Worm (Caenorhabditis elegans) whole organism, mixed stage, embryonic: ENCODE measurements around the gene vap-1.

Experiments
- M03D4.4 ChIP-seq: sonication (generic microtip); optimal IDR thresholded peaks from 2 replicates; lab custom pipeline; 2017; ENCODE audit warnings: mild to moderate bottlenecking, missing genetic modification characterization, missing compliant biosample characterization
- bed-3 ChIP-seq: fragments of 200-800 bp; sonication (Bioruptor generic); optimal IDR thresholded peaks from 3 replicates; lab custom pipeline; 2018; ENCODE audit warnings: mild to moderate bottlenecking, missing genetic modification characterization, moderate library complexity, missing compliant biosample characterization
- blmp-1 ChIP-seq: fragments of 150-350 bp; optimal IDR thresholded peaks from 2 replicates; lab custom pipeline; 2014; ENCODE audit warnings: missing biosample characterization, missing genetic modification characterization
- ceh-39 ChIP-seq: fragments of 150-350 bp; optimal IDR thresholded peaks from 2 replicates; lab custom pipeline; 2014; ENCODE audit warnings: missing biosample characterization, missing genetic modification characterization
- ceh-43 ChIP-seq: fragments of 200-800 bp; sonication (Bioruptor generic); optimal IDR thresholded peaks from 2 replicates; lab custom pipeline; 2018; ENCODE audit warnings: mild to moderate bottlenecking, missing genetic modification characterization, moderate library complexity, missing compliant biosample characterization
- ces-1 ChIP-seq: fragments of 150-350 bp; optimal IDR thresholded peaks from 2 replicates; lab custom pipeline; 2014; ENCODE audit warnings: missing biosample characterization, missing genetic modification reagents, missing genetic modification characterization
- cnd-1 ChIP-seq: fragments of 200-800 bp; sonication (Bioruptor generic); optimal IDR thresholded peaks from 2 replicates; lab custom pipeline; 2018; ENCODE audit warnings: mild to moderate bottlenecking, missing genetic modification characterization, missing compliant biosample characterization
- drap-1 ChIP-seq: fragments of 200-800 bp; sonication (Bioruptor generic); optimal IDR thresholded peaks from 3 replicates; lab custom pipeline; 2018; ENCODE audit warnings: mild to moderate bottlenecking, missing genetic modification characterization, missing compliant biosample characterization
- elt-1 ChIP-seq: sonication (generic microtip); optimal IDR thresholded peaks from 2 replicates; lab custom pipeline; 2017; ENCODE audit warnings: missing genetic modification characterization, mild to moderate bottlenecking, missing compliant biosample characterization, antibody characterized with exemption, moderate library complexity, borderline replicate concordance; ENCODE audit not compliant: insufficient read depth
- ham-2 ChIP-seq: fragments of 200-800 bp; sonication (Bioruptor generic); optimal IDR thresholded peaks from 2 replicates; lab custom pipeline; 2018; ENCODE audit warnings: mild to moderate bottlenecking, missing genetic modification characterization, missing compliant biosample characterization
- hlh-1 ChIP-seq: fragments of 150-350 bp; optimal IDR thresholded peaks from 2 replicates; lab custom pipeline; 2014; ENCODE audit warnings: missing biosample characterization, missing genetic modification reagents, missing genetic modification characterization
- lin-13 ChIP-seq: fragments of 150-350 bp; optimal IDR thresholded peaks from 2 replicates; lab custom pipeline; 2014; ENCODE audit warnings: missing biosample characterization, missing genetic modification characterization
- lin-32 ChIP-seq: fragments of 200-800 bp; sonication (Bioruptor generic); optimal IDR thresholded peaks from 2 replicates; lab custom pipeline; 2018; ENCODE audit warnings: mild to moderate bottlenecking, missing genetic modification characterization, missing compliant biosample characterization
- lsy-2 ChIP-seq: fragments of 150-350 bp; optimal IDR thresholded peaks from 2 replicates; lab custom pipeline; 2014; ENCODE audit warnings: missing biosample characterization, missing genetic modification characterization
- mab-5 ChIP-seq: fragments of 150-350 bp; optimal IDR thresholded peaks from 2 replicates; lab custom pipeline; 2014; ENCODE audit warnings: missing biosample characterization, missing genetic modification characterization
- mep-1 ChIP-seq: fragments of 150-350 bp; optimal IDR thresholded peaks from 2 replicates; lab custom pipeline; 2017; ENCODE audit warnings: missing biosample characterization, missing genetic modification reagents, missing genetic modification characterization, inconsistent platforms
- nhr-12 ChIP-seq: fragments of 150-350 bp; optimal IDR thresholded peaks from 2 replicates; lab custom pipeline; 2014; ENCODE audit warnings: missing biosample characterization, missing genetic modification characterization
- nhr-2 ChIP-seq: fragments of 150-350 bp; optimal IDR thresholded peaks from 2 replicates; lab custom pipeline; 2014; ENCODE audit warnings: missing biosample characterization, missing genetic modification characterization
- nhr-237 ChIP-seq: fragments of 150-350 bp; optimal IDR thresholded peaks from 2 replicates; lab custom pipeline; 2014; ENCODE audit warnings: missing biosample characterization, missing genetic modification characterization
- nhr-28 ChIP-seq: fragments of 150-350 bp; optimal IDR thresholded peaks from 2 replicates; lab custom pipeline; 2014; ENCODE audit warnings: missing biosample characterization, missing genetic modification characterization
- nhr-76 ChIP-seq: sonication (generic microtip); optimal IDR thresholded peaks from 2 replicates; lab custom pipeline; 2017; ENCODE audit warnings: missing biosample characterization, missing genetic modification characterization
- sem-2 ChIP-seq: fragments of 200-800 bp; sonication (Bioruptor generic); optimal IDR thresholded peaks from 2 replicates; lab custom pipeline; 2018; ENCODE audit warnings: mild to moderate bottlenecking, missing genetic modification characterization, missing compliant biosample characterization
- snpc-4 ChIP-seq: fragments of 150-350 bp; optimal IDR thresholded peaks from 2 replicates; lab custom pipeline; 2014; ENCODE audit warnings: missing biosample characterization, missing genetic modification characterization
- sptf-1 ChIP-seq: sonication (generic microtip); optimal IDR thresholded peaks from 2 replicates; lab custom pipeline; 2017; ENCODE audit warnings: mild to moderate bottlenecking, missing genetic modification characterization, moderate library complexity, missing compliant biosample characterization
- tbx-8 ChIP-seq: fragments of 200-800 bp; sonication (Bioruptor generic); optimal IDR thresholded peaks from 2 replicates; lab custom pipeline; 2018; ENCODE audit warnings: mild to moderate bottlenecking, missing genetic modification characterization, moderate library complexity, missing compliant biosample characterization
- unc-120 ChIP-seq: sonication (generic microtip); optimal IDR thresholded peaks from 2 replicates; lab custom pipeline; 2017; ENCODE audit warnings: missing genetic modification characterization, missing compliant biosample characterization; ENCODE audit not compliant: poor library complexity, severe bottlenecking
- unc-39 ChIP-seq: fragments of 150-350 bp; optimal IDR thresholded peaks from 2 replicates; lab custom pipeline; 2014; ENCODE audit warnings: missing biosample characterization, missing genetic modification characterization
- unc-62 ChIP-seq: fragments of 150-350 bp; optimal IDR thresholded peaks from 2 replicates; lab custom pipeline; 2014; ENCODE audit warnings: missing biosample characterization, missing genetic modification reagents, missing genetic modification characterization
- zip-8 ChIP-seq: fragments of 150-350 bp; optimal IDR thresholded peaks from 2 replicates; lab custom pipeline; 2014; ENCODE audit warnings: missing biosample characterization, missing genetic modification characterization
- ztf-11 ChIP-seq: fragments of 150-350 bp; optimal IDR thresholded peaks from 2 replicates; lab custom pipeline; 2014; ENCODE audit warnings: missing biosample characterization, missing genetic modification characterization

vap-1 gene

DNA sequence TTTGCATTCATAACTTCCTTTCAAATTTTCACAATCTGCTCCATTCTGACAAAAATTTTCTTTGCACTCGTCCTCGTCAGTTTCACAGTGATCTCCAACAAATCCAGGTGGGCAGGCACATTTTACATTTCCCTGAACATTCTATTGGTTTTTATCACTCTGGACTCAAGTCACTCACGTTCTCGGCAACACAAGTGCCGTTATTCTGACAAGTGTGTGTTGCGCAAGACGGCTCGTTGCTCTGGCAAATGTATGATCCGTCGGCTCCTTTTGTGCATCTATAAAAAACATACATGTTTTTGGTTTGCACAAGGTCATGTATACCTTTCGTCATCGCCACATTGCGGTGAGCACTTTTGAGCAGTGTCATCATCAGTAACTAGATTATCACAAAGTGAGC lies 16.3 kb upstream of the vap-1 start:
- TF ChIP-seq nhr-76 (tag; lab: Kevin White, UChicago) (no peak), ceh-39 (tag; lab: Kevin White, UChicago) (no peak), zip-8 (tag; lab: Kevin White, UChicago) (peak; percentile 42), unc-39 (tag; lab: Kevin White, UChicago) (no peak), drap-1 (no peak), sptf-1 (tag; lab: Kevin White, UChicago) (no peak), snpc-4 (tag; lab: Kevin White, UChicago) (no peak)
- TF ChIP-seq, all 35 proteins: peak for 1

DNA sequence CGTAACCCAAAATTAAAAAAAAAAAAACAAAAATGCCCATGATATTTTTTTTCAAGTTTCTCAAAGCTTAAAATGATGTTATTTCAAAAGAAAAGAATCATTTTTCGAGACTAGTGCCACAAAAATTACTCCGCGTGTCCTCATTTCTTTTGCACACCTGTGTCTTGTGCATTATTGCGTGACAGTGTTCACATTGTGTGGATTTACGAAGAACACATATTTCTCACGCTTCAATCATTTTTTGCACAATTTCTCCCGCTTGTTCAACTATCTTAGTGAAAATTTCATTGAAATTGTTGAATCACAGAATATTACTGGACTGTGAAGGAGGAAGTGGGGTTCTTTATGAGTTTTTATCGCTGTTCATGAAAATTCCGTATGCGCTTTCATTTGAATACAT lies 12.5 kb upstream of the vap-1 start:
- TF ChIP-seq mep-1: no peak
- no peak for TF ChIP-seq blmp-1 (tag; lab: Kevin White, UChicago)
- no peak for TF ChIP-seq bed-3
- TF ChIP-seq elt-1 (tag; lab: Kevin White, UChicago): no peak
- TF ChIP-seq lsy-2 (tag; lab: Kevin White, UChicago): no peak
- no peak for TF ChIP-seq unc-120 (tag; lab: Kevin White, UChicago)
- no peak for TF ChIP-seq ztf-11 (tag; lab: Kevin White, UChicago)
- no peak for TF ChIP-seq sem-2 (GFP tag; lab: Kevin White, UChicago)
- TF ChIP-seq nhr-12 (tag; lab: Kevin White, UChicago): no peak
- no peak for TF ChIP-seq cnd-1 (tag; lab: Kevin White, UChicago)
- TF ChIP-seq M03D4.4 (tag; lab: Kevin White, UChicago): no peak
- TF ChIP-seq mab-5: no peak
- TF ChIP-seq tbx-8 (GFP tag; lab: Kevin White, UChicago): no peak

DNA sequence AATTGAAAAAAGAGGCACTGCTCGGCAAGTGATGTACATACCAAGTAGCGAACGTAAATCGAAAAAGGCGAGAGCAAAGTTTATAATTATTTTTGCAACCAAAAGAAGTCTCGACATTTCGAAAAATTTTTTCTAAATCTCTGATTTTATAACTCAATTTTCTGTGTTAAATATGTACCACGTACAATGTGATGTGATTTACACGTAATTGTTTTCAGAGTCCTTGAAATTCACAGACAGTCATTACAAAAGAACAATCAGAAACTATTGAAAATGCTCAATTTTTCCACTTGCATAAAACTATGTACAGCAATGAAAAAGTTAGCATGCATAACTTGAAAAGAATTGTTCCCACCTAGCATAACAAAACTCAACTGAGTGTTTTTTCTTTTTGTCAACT lies 6.7 kb upstream of the vap-1 start:
- TF ChIP-seq bed-3: no peak

DNA sequence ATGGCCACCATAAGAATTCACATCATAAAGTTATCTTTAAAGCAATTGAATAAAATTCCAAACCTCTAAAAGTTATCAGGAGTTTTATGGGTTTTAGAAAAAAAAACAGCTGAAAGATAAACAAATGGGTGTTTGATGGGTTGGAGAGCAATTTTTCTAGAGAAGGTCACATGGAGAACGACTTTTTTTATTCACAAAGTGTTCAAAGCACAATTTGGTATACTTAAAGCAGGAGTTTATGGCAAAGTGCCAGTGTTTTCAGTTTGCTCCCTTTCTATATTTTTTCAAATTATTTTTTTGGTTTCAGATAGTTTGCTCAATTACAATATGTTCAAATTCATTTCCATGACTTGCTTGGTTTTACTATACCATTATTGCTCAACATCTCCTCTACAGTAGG lies 4.9 kb upstream of the vap-1 start, which contains the start of gene F11C7.6:
TSS of gene F11C7.6 (plus strand) at position 301 of the 400 bp plus-strand sequence.
- no peak for TF ChIP-seq nhr-2 (tag; lab: Kevin White, UChicago)
- TF ChIP-seq nhr-76 (tag; lab: Kevin White, UChicago): no peak
- no peak for TF ChIP-seq ham-2
- no peak for TF ChIP-seq cnd-1 (tag; lab: Kevin White, UChicago)
- TF ChIP-seq unc-39 (tag; lab: Kevin White, UChicago): no peak
- TF ChIP-seq nhr-28 (tag; lab: Kevin White, UChicago): no peak
- TF ChIP-seq snpc-4 (tag; lab: Kevin White, UChicago): no peak
- TF ChIP-seq nhr-237: no peak
- TF ChIP-seq nhr-12 (tag; lab: Kevin White, UChicago): no peak
- no peak for TF ChIP-seq drap-1
- TF ChIP-seq lin-32 (GFP tag; lab: Kevin White, UChicago): no peak
- TF ChIP-seq ceh-43 (GFP tag; lab: Kevin White, UChicago): no peak
- no peak for TF ChIP-seq M03D4.4 (tag; lab: Kevin White, UChicago)
- TF ChIP-seq ztf-11 (tag; lab: Kevin White, UChicago): no peak
- no peak for TF ChIP-seq sptf-1 (tag; lab: Kevin White, UChicago)
- TF ChIP-seq, all 35 proteins: peak for 0

DNA sequence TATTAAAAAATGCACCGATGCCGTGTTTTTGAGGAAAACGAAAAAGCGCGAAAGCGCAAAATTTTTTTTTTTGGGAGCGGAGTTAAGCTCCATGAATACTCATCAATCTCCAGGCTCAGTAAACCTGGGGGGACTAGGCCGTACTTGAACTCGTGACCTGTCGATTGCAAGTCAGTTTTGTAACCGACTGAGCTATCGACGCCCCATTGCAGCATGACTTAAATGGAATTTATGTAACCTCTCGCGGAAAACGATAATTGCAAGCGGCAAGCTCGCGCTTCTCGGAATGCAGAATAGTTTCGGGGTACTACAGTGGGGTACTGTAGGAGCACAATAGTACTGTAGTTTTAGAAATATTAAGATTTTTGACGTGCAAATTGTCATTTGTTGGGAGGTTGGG lies 4.1 kb upstream of the vap-1 start:
- no peak for TF ChIP-seq unc-120 (tag; lab: Kevin White, UChicago)
- TF ChIP-seq drap-1: no peak
- no peak for TF ChIP-seq lin-13 (tag; lab: Kevin White, UChicago)
- no peak for TF ChIP-seq M03D4.4 (tag; lab: Kevin White, UChicago)
- no peak for TF ChIP-seq ces-1 (GFP tag; lab: Kevin White, UChicago)
- TF ChIP-seq sptf-1 (tag; lab: Kevin White, UChicago): no peak
- TF ChIP-seq mep-1: no peak
- no peak for TF ChIP-seq ztf-11 (tag; lab: Kevin White, UChicago)
- TF ChIP-seq cnd-1 (tag; lab: Kevin White, UChicago): no peak
- TF ChIP-seq nhr-76 (tag; lab: Kevin White, UChicago): no peak
- TF ChIP-seq lsy-2 (tag; lab: Kevin White, UChicago): no peak
- TF ChIP-seq tbx-8 (GFP tag; lab: Kevin White, UChicago): no peak
- no peak for TF ChIP-seq unc-62 (GFP tag; lab: Kevin White, UChicago)
- no peak for TF ChIP-seq blmp-1 (tag; lab: Kevin White, UChicago)
- no peak for TF ChIP-seq ceh-39 (tag; lab: Kevin White, UChicago)
- TF ChIP-seq sem-2 (GFP tag; lab: Kevin White, UChicago): no peak
- TF ChIP-seq hlh-1: no peak
- no peak for TF ChIP-seq zip-8 (tag; lab: Kevin White, UChicago)
- TF ChIP-seq nhr-12 (tag; lab: Kevin White, UChicago): no peak
- TF ChIP-seq, all 35 proteins: peak for 0
